Worm (Caenorhabditis elegans) whole organism, L1 larva: ENCODE results near the gene spe-19.

Source experiments
- C34B4.2 ChIP-seq: sonication (generic microtip); optimal IDR thresholded peaks from 2 replicates; lab custom pipeline; 2017; ENCODE audit warnings: mild to moderate bottlenecking, missing genetic modification characterization, missing compliant biosample characterization
- alr-1 ChIP-seq: fragments of 200-800 bp; sonication (Bioruptor generic); optimal IDR thresholded peaks from 2 replicates; lab custom pipeline; 2018; ENCODE audit warnings: borderline replicate concordance, mild to moderate bottlenecking, missing genetic modification characterization, missing compliant biosample characterization
- aly-2 ChIP-seq: fragments of 150-350 bp; optimal IDR thresholded peaks from 2 replicates; lab custom pipeline; 2014; ENCODE audit warnings: missing biosample characterization, missing genetic modification characterization
- ama-1 ChIP-seq: fragments of 150-350 bp; optimal IDR thresholded peaks from 2 replicates; lab custom pipeline; 2014
- blmp-1 ChIP-seq: fragments of 150-350 bp; optimal IDR thresholded peaks from 2 replicates; lab custom pipeline; 2014; ENCODE audit warnings: missing biosample characterization, missing genetic modification characterization
- ceh-82 ChIP-seq, 3 experiments: fragments of 150-350 bp in 1 of 3; sonication (generic microtip) in 2 of 3; optimal IDR thresholded peaks; 2 replicates each; lab custom pipeline; 2014 to 2017; ENCODE audit warnings: missing biosample characterization in 3 of 3, missing genetic modification characterization in 3 of 3
- ceh-90 ChIP-seq: sonication (generic microtip); optimal IDR thresholded peaks from 2 replicates; lab custom pipeline; 2016; ENCODE audit warnings: missing genetic modification characterization, missing compliant biosample characterization
- ces-1 ChIP-seq: fragments of 150-350 bp; optimal IDR thresholded peaks from 2 replicates; lab custom pipeline; 2014; ENCODE audit warnings: missing biosample characterization, missing genetic modification reagents, missing genetic modification characterization
- efl-1 ChIP-seq, 4 experiments: fragments of 150-350 bp; optimal IDR thresholded peaks in 3 of 4; peaks in 1 of 4; 1 replicate in 1 of 4; 2 replicates in 3 of 4; lab custom pipeline; 2014; ENCODE audit warnings: missing biosample characterization in 2 of 4, missing genetic modification characterization in 2 of 4, missing genetic modification reagents in 2 of 4
- efl-3 ChIP-seq: fragments of 200-800 bp; sonication (Bioruptor generic); optimal IDR thresholded peaks from 2 replicates; lab custom pipeline; 2018; ENCODE audit warnings: mild to moderate bottlenecking, missing genetic modification characterization, missing compliant biosample characterization
- egl-27 ChIP-seq, 2 experiments: fragments of 150-350 bp in 1 of 2; sonication (generic microtip); optimal IDR thresholded peaks; 3 replicates each; lab custom pipeline; 2017 to 2018; ENCODE audit warnings: missing biosample characterization in 2 of 2, missing genetic modification characterization in 2 of 2, missing genetic modification reagents in 2 of 2
- elt-3 ChIP-seq, 6 experiments: fragments of 150-350 bp in 1 of 6; sonication (generic microtip); optimal IDR thresholded peaks; 2 replicates each; lab custom pipeline; 2017 to 2018; ENCODE audit warnings: missing biosample characterization in 6 of 6, missing genetic modification characterization in 6 of 6, inconsistent platforms in 1 of 6
- ets-5 ChIP-seq: fragments of 200-800 bp; sonication (Bioruptor generic); IDR thresholded peaks from 2 replicates; pipeline ENCODE4 v1.3.6; 2022; ENCODE audit warnings: missing genetic modification characterization, missing compliant biosample characterization
- fkh-10 ChIP-seq: sonication (generic microtip); optimal IDR thresholded peaks from 2 replicates; lab custom pipeline; 2017; ENCODE audit warnings: missing biosample characterization, missing genetic modification reagents, missing genetic modification characterization
- fkh-4 ChIP-seq: sonication (generic microtip); optimal IDR thresholded peaks from 2 replicates; lab custom pipeline; 2016; ENCODE audit warnings: missing compliant biosample characterization, missing genetic modification characterization, borderline replicate concordance
- grh-1 ChIP-seq: fragments of 200-800 bp; sonication (Bioruptor generic); IDR thresholded peaks from 2 replicates; pipeline ENCODE4 v1.3.6; 2022; ENCODE audit warnings: missing genetic modification reagents, missing genetic modification characterization, missing compliant biosample characterization
- hlh-4 ChIP-seq: sonication (generic microtip); optimal IDR thresholded peaks from 2 replicates; lab custom pipeline; 2016; ENCODE audit warnings: mild to moderate bottlenecking, missing genetic modification characterization, missing compliant biosample characterization
- lin-39 ChIP-seq: fragments of 150-350 bp; optimal IDR thresholded peaks from 2 replicates; lab custom pipeline; 2014; ENCODE audit warnings: missing biosample characterization, missing genetic modification reagents, missing genetic modification characterization
- lir-3 ChIP-seq: sonication (generic microtip); optimal IDR thresholded peaks from 2 replicates; lab custom pipeline; 2016; ENCODE audit warnings: mild to moderate bottlenecking, missing genetic modification characterization, moderate library complexity, missing compliant biosample characterization; ENCODE audit not compliant: poor library complexity
- lsy-2 ChIP-seq, 2 experiments: fragments of 150-350 bp; optimal IDR thresholded peaks; 2 replicates each; lab custom pipeline; 2014; ENCODE audit warnings: missing biosample characterization in 2 of 2, missing genetic modification characterization in 2 of 2
- mab-9 ChIP-seq: fragments of 200-800 bp; sonication (Bioruptor generic); IDR thresholded peaks from 2 replicates; pipeline ENCODE4 v1.3.6; 2022; ENCODE audit warnings: missing genetic modification reagents, missing genetic modification characterization, missing compliant biosample characterization
- mdl-1 ChIP-seq, 2 experiments: fragments of 150-350 bp; optimal IDR thresholded peaks; 2 replicates each; lab custom pipeline; 2014 to 2017; ENCODE audit warnings: missing biosample characterization in 2 of 2, missing genetic modification characterization in 2 of 2, inconsistent platforms in 1 of 2
- mef-2 ChIP-seq: fragments of 150-350 bp; optimal IDR thresholded peaks from 2 replicates; lab custom pipeline; 2014; ENCODE audit warnings: missing biosample characterization, missing genetic modification characterization
- mep-1 ChIP-seq: fragments of 150-350 bp; optimal IDR thresholded peaks from 2 replicates; lab custom pipeline; 2014; ENCODE audit warnings: missing biosample characterization, missing genetic modification characterization
- nhr-237 ChIP-seq: fragments of 150-350 bp; optimal IDR thresholded peaks from 2 replicates; lab custom pipeline; 2014; ENCODE audit warnings: missing biosample characterization, missing genetic modification characterization
- nhr-28 ChIP-seq: fragments of 150-350 bp; optimal IDR thresholded peaks from 2 replicates; lab custom pipeline; 2014; ENCODE audit warnings: missing biosample characterization, missing genetic modification characterization
- nhr-71 ChIP-seq: sonication (generic microtip); optimal IDR thresholded peaks from 2 replicates; lab custom pipeline; 2016; ENCODE audit warnings: mild to moderate bottlenecking, missing genetic modification characterization, moderate library complexity, missing compliant biosample characterization
- nhr-76 ChIP-seq: sonication (generic microtip); optimal IDR thresholded peaks from 2 replicates; lab custom pipeline; 2017; ENCODE audit warnings: missing biosample characterization, missing genetic modification characterization
- nhr-77 ChIP-seq: fragments of 150-350 bp; optimal IDR thresholded peaks from 2 replicates; lab custom pipeline; 2014; ENCODE audit warnings: missing biosample characterization, missing genetic modification characterization
- nhr-84 ChIP-seq: sonication (generic microtip); optimal IDR thresholded peaks from 2 replicates; lab custom pipeline; 2017; ENCODE audit warnings: missing biosample characterization, missing genetic modification characterization
- nhr-85 ChIP-seq: sonication (generic microtip); peaks from one replicate; lab custom pipeline; 2016; ENCODE audit warnings: missing genetic modification characterization, inconsistent platforms, missing compliant biosample characterization
- nhr-90 ChIP-seq: sonication (generic microtip); optimal IDR thresholded peaks from 2 replicates; lab custom pipeline; 2016; ENCODE audit warnings: mild to moderate bottlenecking, missing genetic modification characterization, missing compliant biosample characterization; ENCODE audit not compliant: poor library complexity
- pag-3 ChIP-seq: sonication (generic microtip); optimal IDR thresholded peaks from 2 replicates; lab custom pipeline; 2017; ENCODE audit warnings: missing genetic modification characterization, mild to moderate bottlenecking, missing compliant biosample characterization, antibody characterized with exemption, borderline replicate concordance; ENCODE audit not compliant: insufficient read depth
- pax-3 ChIP-seq: fragments of 200-800 bp; sonication (Bioruptor generic); optimal IDR thresholded peaks from 2 replicates; lab custom pipeline; 2018; ENCODE audit warnings: mild to moderate bottlenecking, missing genetic modification characterization, moderate library complexity, missing compliant biosample characterization
- rnt-1 ChIP-seq: sonication (generic microtip); optimal IDR thresholded peaks from 2 replicates; lab custom pipeline; 2016; ENCODE audit warnings: mild to moderate bottlenecking, missing genetic modification characterization, moderate library complexity, missing compliant biosample characterization
- snu-23 ChIP-seq: sonication (generic microtip); optimal IDR thresholded peaks from 2 replicates; lab custom pipeline; 2016; ENCODE audit warnings: missing genetic modification characterization, missing compliant biosample characterization
- sup-37 ChIP-seq: fragments of 200-800 bp; sonication (Bioruptor generic); optimal IDR thresholded peaks from 2 replicates; lab custom pipeline; 2018; ENCODE audit warnings: mild to moderate bottlenecking, missing genetic modification characterization, missing compliant biosample characterization
- swsn-7 ChIP-seq: sonication (generic microtip); optimal IDR thresholded peaks from 2 replicates; lab custom pipeline; 2016; ENCODE audit warnings: missing genetic modification characterization, missing compliant biosample characterization
- unc-130 ChIP-seq: fragments of 150-350 bp; optimal IDR thresholded peaks from 2 replicates; lab custom pipeline; 2017; ENCODE audit warnings: missing biosample characterization, missing genetic modification characterization, inconsistent platforms
- unc-30 ChIP-seq: sonication (generic microtip); optimal IDR thresholded peaks from 2 replicates; lab custom pipeline; 2017; ENCODE audit warnings: missing biosample characterization, missing genetic modification characterization
- unc-86 ChIP-seq: sonication (generic microtip); optimal IDR thresholded peaks from 2 replicates; lab custom pipeline; 2016; ENCODE audit warnings: missing genetic modification characterization, missing compliant biosample characterization
- unc-98 ChIP-seq: fragments of 200-800 bp; sonication (Bioruptor generic); IDR thresholded peaks from 2 replicates; pipeline ENCODE4 v1.3.6; 2022; ENCODE audit warnings: missing genetic modification characterization, missing compliant biosample characterization
- zag-1 ChIP-seq: fragments of 150-350 bp; optimal IDR thresholded peaks from 2 replicates; lab custom pipeline; 2014; ENCODE audit warnings: missing biosample characterization, missing genetic modification characterization
- zip-4 ChIP-seq: fragments of 200-800 bp; sonication (Bioruptor generic); optimal IDR thresholded peaks from 2 replicates; lab custom pipeline; 2018; ENCODE audit warnings: mild to moderate bottlenecking, missing genetic modification characterization, moderate library complexity, missing compliant biosample characterization

The spe-19 gene

DNA sequence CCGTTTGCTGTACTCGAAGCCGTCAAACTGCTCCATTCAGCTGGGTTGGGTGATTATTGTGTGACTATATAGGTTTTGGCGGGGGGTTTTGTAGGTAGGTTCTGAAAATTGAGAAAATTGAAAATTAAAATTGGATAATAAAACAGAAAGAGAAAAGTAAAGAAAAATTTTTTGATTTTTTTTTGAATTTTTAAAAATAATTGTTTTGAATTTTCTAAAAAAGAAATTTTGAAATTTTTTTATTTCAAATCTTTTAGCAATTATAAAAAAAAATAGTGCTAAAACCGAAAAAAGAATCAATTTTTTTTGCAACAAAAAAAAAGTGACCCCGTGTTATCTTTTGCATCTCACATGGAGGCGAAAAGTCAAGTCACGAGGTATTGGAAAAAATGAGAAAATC is 42.8 kb downstream of the spe-19 start, which contains the start of gene unc-51 (continued):
- TF ChIP-seq pag-3 (tag; lab: Kevin White, UChicago), result no peak
- TF ChIP-seq fkh-10 (GFP tag; lab: Kevin White, UChicago), result no peak
- TF ChIP-seq ceh-82 (tag; optimal IDR thresholded peaks at IDR 0.05; lab: Kevin White, UChicago), result no peak
- TF ChIP-seq nhr-77 (tag; lab: Kevin White, UChicago), result no peak
- TF ChIP-seq C34B4.2 (tag; lab: Kevin White, UChicago), result no peak
- TF ChIP-seq mep-1, result no peak
- no peak for TF ChIP-seq zag-1 (tag; lab: Kevin White, UChicago)
- no peak for TF ChIP-seq sup-37 (GFP tag; lab: Kevin White, UChicago)
- no peak for TF ChIP-seq unc-86 (tag; lab: Kevin White, UChicago)
- no peak for TF ChIP-seq egl-27 (tag; optimal IDR thresholded peaks at IDR 0.05; lab: Kevin White, UChicago)
- TF ChIP-seq zip-4, result no peak
- no peak for TF ChIP-seq unc-30 (tag; lab: Kevin White, UChicago)
- no peak for TF ChIP-seq hlh-4 (tag; lab: Kevin White, UChicago)
- TF ChIP-seq lsy-2 (tag; optimal IDR thresholded peaks at IDR 0.05; lab: Kevin White, UChicago), result no peak
- no peak for TF ChIP-seq efl-1 (optimal IDR thresholded peaks at IDR 0.05; lab: Kevin White, UChicago)
- TF ChIP-seq efl-1 (GFP tag; optimal IDR thresholded peaks at IDR 0.05 in 1 of 2; lab: Kevin White, UChicago), result no peak
- no peak for TF ChIP-seq grh-1 (GFP tag; lab: Robert Waterston, UW)
- no peak for TF ChIP-seq nhr-84 (tag; lab: Kevin White, UChicago)
- no peak for TF ChIP-seq nhr-85
- TF ChIP-seq mdl-1 (tag; optimal IDR thresholded peaks at IDR 0.05; lab: Kevin White, UChicago), result peak in 1 of 2 experiments; percentile 15
- no peak for TF ChIP-seq lin-39 (tag; lab: Kevin White, UChicago)
- no peak for TF ChIP-seq mef-2 (tag; lab: Kevin White, UChicago)
- TF ChIP-seq efl-3, result no peak
- no peak for TF ChIP-seq lir-3 (tag; lab: Kevin White, UChicago)
- TF ChIP-seq ets-5, result no peak
- TF ChIP-seq elt-3 (tag; optimal IDR thresholded peaks at IDR 0.05; lab: Kevin White, UChicago), result peak in 1 of 6 experiments; percentile 5
- TF ChIP-seq blmp-1, result peak; percentile 11
- peak; percentile 28 for TF ChIP-seq nhr-71
- no peak for TF ChIP-seq ceh-90
- TF ChIP-seq ama-1 (lab: Kevin White, UChicago), result no peak
- no peak for TF ChIP-seq fkh-4 (tag; lab: Kevin White, UChicago)
- no peak for TF ChIP-seq pax-3
- peak; percentile 14 for TF ChIP-seq nhr-90
- TF ChIP-seq mab-9, result no peak
- TF ChIP-seq nhr-76 (tag; lab: Kevin White, UChicago), result no peak
- TF ChIP-seq rnt-1 (tag; lab: Kevin White, UChicago), result no peak
- TF ChIP-seq snu-23, result peak; percentile 6

- TF ChIP-seq unc-98 (GFP tag; lab: Robert Waterston, UW), result no peak
- TF ChIP-seq aly-2, result no peak
- TF ChIP-seq swsn-7 (tag; lab: Kevin White, UChicago), result no peak
- no peak for TF ChIP-seq zip-4
- no peak for TF ChIP-seq nhr-71
- no peak for TF ChIP-seq alr-1
- TF ChIP-seq egl-27 (tag; optimal IDR thresholded peaks at IDR 0.05; lab: Kevin White, UChicago), result no peak
- no peak for TF ChIP-seq unc-130 (tag; lab: Kevin White, UChicago)
- TF ChIP-seq nhr-28, result no peak
- TF ChIP-seq nhr-237 (tag; lab: Kevin White, UChicago), result no peak
- no peak for TF ChIP-seq ces-1 (GFP tag; lab: Kevin White, UChicago)
Observed at ce11 chrV:20002194-20002593, 45.0 kb downstream of the spe-19 start.
